Worm (Caenorhabditis elegans): ENCODE measurements around the gene R10E8.3.

- TF ChIP-seq sptf-2 (GFP tag; optimal IDR thresholded peaks at IDR 0.05) = no peak
- no peak for TF ChIP-seq F22D6.2 (tag; optimal IDR thresholded peaks at IDR 0.05)
- no peak for TF ChIP-seq pha-4 (tag; optimal IDR thresholded peaks at IDR 0.05)
These were observed 28.9 kb upstream of the R10E8.3 start for ce11 chrV:18265514-18265913.
